Worm (Caenorhabditis elegans) whole organism, midembryonic: ENCODE measurements around the gene C23G10.2.

Source experiments
- klf-2 ChIP-seq: fragments of 200-800 bp; sonication (Bioruptor generic); conservative IDR thresholded peaks from 2 replicates; pipeline ENCODE4 v1.3.6; 2022; ENCODE audit warnings: missing genetic modification reagents, missing genetic modification characterization, missing compliant biosample characterization
- med-1 ChIP-seq: sonication (generic microtip); optimal IDR thresholded peaks from 2 replicates; lab custom pipeline; 2017; ENCODE audit warnings: missing genetic modification characterization, mild to moderate bottlenecking, missing compliant biosample characterization, antibody characterized with exemption, missing genetic modification reagents; ENCODE audit not compliant: insufficient read depth

DNA sequence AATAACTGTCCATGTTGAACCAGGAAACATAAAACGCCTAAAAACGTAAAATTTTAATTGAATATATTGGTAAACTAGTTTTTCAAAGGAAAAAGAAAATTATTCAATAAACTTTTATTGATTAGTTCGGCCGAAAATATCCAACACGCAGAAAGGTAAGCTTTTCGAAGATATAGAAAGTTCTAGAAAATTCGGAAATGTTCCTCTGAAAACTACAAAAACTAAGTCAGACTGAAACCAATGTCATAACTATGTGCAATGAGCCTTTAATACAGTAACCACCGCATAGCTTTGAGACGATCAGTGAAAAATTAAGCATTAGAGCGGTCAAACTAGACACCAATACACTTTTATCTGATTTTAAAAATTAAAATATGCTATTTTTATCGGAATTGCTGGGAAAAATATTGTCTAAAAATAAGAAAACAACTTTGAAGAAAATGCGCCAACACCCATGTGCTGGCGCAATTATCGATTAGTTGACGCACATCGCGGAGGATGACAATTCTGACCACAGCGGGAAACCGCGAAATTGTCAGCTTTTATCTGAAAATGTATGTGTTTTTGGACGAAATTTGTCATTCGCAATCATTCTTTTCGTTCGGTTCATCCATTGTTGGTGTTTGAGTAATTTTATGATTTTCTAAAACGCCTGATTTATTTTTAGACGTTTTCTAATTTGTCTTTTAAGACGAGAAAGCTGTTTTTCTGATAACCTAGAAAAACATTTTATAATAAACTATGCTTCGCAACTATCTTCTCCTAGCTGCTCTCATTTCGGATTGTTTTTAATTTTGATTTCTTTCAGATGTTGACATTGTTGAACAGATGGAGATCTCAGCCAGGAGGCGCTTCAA, 9.3 kb upstream of the C23G10.2 start, which contains the start of the genes C23G10.7 and rpn-2:
- TF ChIP-seq klf-2 (GFP tag; lab: Robert Waterston, UW): no peak
- no peak for TF ChIP-seq med-1 (GFP tag; lab: Kevin White, UChicago)
